Worm (Caenorhabditis elegans) whole organism, midembryonic: ENCODE measurements around the gene try-12.

Source experiments
- cog-1 ChIP-seq: sonication (generic microtip); optimal IDR thresholded peaks from 2 replicates; lab custom pipeline; 2016; ENCODE audit warnings: missing genetic modification characterization, missing compliant biosample characterization
- med-1 ChIP-seq: sonication (generic microtip); optimal IDR thresholded peaks from 2 replicates; lab custom pipeline; 2017; ENCODE audit warnings: missing genetic modification characterization, mild to moderate bottlenecking, missing compliant biosample characterization, antibody characterized with exemption, missing genetic modification reagents; ENCODE audit not compliant: insufficient read depth
- ref-1 ChIP-seq: fragments of 200-800 bp; sonication (Bioruptor generic); conservative IDR thresholded peaks from 2 replicates; pipeline ENCODE4 v1.3.6; 2022; ENCODE audit warnings: missing genetic modification reagents, missing genetic modification characterization, missing compliant biosample characterization
- tab-1 ChIP-seq: fragments of 200-800 bp; sonication (Bioruptor generic); IDR thresholded peaks from 2 replicates; pipeline ENCODE4 v1.3.6; 2022; ENCODE audit warnings: missing genetic modification characterization, missing compliant biosample characterization
- ztf-29 ChIP-seq: fragments of 200-800 bp; sonication (Bioruptor generic); IDR thresholded peaks from 2 replicates; pipeline ENCODE4 v1.3.6; 2022; ENCODE audit warnings: missing genetic modification reagents, missing genetic modification characterization, missing compliant biosample characterization

ce11 chrV:7476766-7477165 lies 27.6 kb downstream of the try-12 start, which contains the start of gene srh-125:
- TF ChIP-seq ztf-29 (GFP tag; lab: Robert Waterston, UW) (no peak), cog-1 (tag; lab: Kevin White, UChicago) (no peak), ref-1 (GFP tag; lab: Robert Waterston, UW) (no peak), tab-1 (no peak), med-1 (GFP tag; lab: Kevin White, UChicago) (no peak)
